Worm (Caenorhabditis elegans) whole organism, midembryonic: ENCODE results near the gene ttr-22.

Source experiments
- T22C8.4 ChIP-seq: fragments of 200-800 bp; sonication (Bioruptor generic); IDR thresholded peaks from 2 replicates; pipeline ENCODE4 v1.3.6; 2022; ENCODE audit warnings: missing genetic modification characterization, missing compliant biosample characterization
- cog-1 ChIP-seq: sonication (generic microtip); optimal IDR thresholded peaks from 2 replicates; lab custom pipeline; 2016; ENCODE audit warnings: missing genetic modification characterization, missing compliant biosample characterization
- flt-1 ChIP-seq: fragments of 200-800 bp; sonication (Bioruptor generic); IDR thresholded peaks from 2 replicates; pipeline ENCODE4 v1.3.6; 2022; ENCODE audit warnings: missing genetic modification characterization, missing compliant biosample characterization
- klf-2 ChIP-seq: fragments of 200-800 bp; sonication (Bioruptor generic); conservative IDR thresholded peaks from 2 replicates; pipeline ENCODE4 v1.3.6; 2022; ENCODE audit warnings: missing genetic modification reagents, missing genetic modification characterization, missing compliant biosample characterization
- med-1 ChIP-seq: sonication (generic microtip); optimal IDR thresholded peaks from 2 replicates; lab custom pipeline; 2017; ENCODE audit warnings: missing genetic modification characterization, mild to moderate bottlenecking, missing compliant biosample characterization, antibody characterized with exemption, missing genetic modification reagents; ENCODE audit not compliant: insufficient read depth
- ref-1 ChIP-seq: fragments of 200-800 bp; sonication (Bioruptor generic); conservative IDR thresholded peaks from 2 replicates; pipeline ENCODE4 v1.3.6; 2022; ENCODE audit warnings: missing genetic modification reagents, missing genetic modification characterization, missing compliant biosample characterization
- tab-1 ChIP-seq: fragments of 200-800 bp; sonication (Bioruptor generic); IDR thresholded peaks from 2 replicates; pipeline ENCODE4 v1.3.6; 2022; ENCODE audit warnings: missing genetic modification characterization, missing compliant biosample characterization
- ztf-23 ChIP-seq: fragments of 200-800 bp; sonication (Bioruptor generic); IDR thresholded peaks from 2 replicates; pipeline ENCODE4 v1.3.6; 2022; ENCODE audit warnings: missing genetic modification reagents, missing genetic modification characterization, missing compliant biosample characterization
- ztf-29 ChIP-seq: fragments of 200-800 bp; sonication (Bioruptor generic); IDR thresholded peaks from 2 replicates; pipeline ENCODE4 v1.3.6; 2022; ENCODE audit warnings: missing genetic modification reagents, missing genetic modification characterization, missing compliant biosample characterization

ttr-22 gene

ce11 chrV:12281508-12281907 lies 40.3 kb downstream of the ttr-22 start:
- no peak for TF ChIP-seq ref-1 (GFP tag; lab: Robert Waterston, UW)

- no peak for TF ChIP-seq klf-2 (GFP tag; lab: Robert Waterston, UW)
- no peak for TF ChIP-seq flt-1
- no peak for TF ChIP-seq cog-1 (tag; lab: Kevin White, UChicago)
- TF ChIP-seq med-1 (GFP tag; lab: Kevin White, UChicago) = no peak
- no peak for TF ChIP-seq ztf-23 (GFP tag; lab: Robert Waterston, UW)
- TF ChIP-seq ztf-29 (GFP tag; lab: Robert Waterston, UW) = no peak
- TF ChIP-seq ref-1 (GFP tag; lab: Robert Waterston, UW) = no peak
- TF ChIP-seq tab-1 = no peak
- TF ChIP-seq T22C8.4 (GFP tag; lab: Robert Waterston, UW) = no peak
Observed at ce11 chrV:12283187-12283586, 42.0 kb downstream of the ttr-22 start, which contains the start of gene F55C5.10. Gene F55C5.10 (plus strand): TSS chrV:12283487.

ce11 chrV:12287667-12288066 lies 46.4 kb downstream of the ttr-22 start:
- TF ChIP-seq klf-2 (GFP tag; lab: Robert Waterston, UW) (no peak), ztf-29 (GFP tag; lab: Robert Waterston, UW) (no peak), T22C8.4 (GFP tag; lab: Robert Waterston, UW) (no peak), med-1 (GFP tag; lab: Kevin White, UChicago) (no peak), ztf-23 (GFP tag; lab: Robert Waterston, UW) (no peak)

ce11 chrV:12288577-12288976 lies 47.4 kb downstream of the ttr-22 start, which contains the start of gene rskd-1:
Gene rskd-1 (minus strand): TSS chrV:12288615.
- no peak for TF ChIP-seq ref-1 (GFP tag; lab: Robert Waterston, UW)
- no peak for TF ChIP-seq ztf-29 (GFP tag; lab: Robert Waterston, UW)
- no peak for TF ChIP-seq ztf-23 (GFP tag; lab: Robert Waterston, UW)
- no peak for TF ChIP-seq klf-2 (GFP tag; lab: Robert Waterston, UW)
- TF ChIP-seq cog-1 (tag; lab: Kevin White, UChicago) = no peak
- TF ChIP-seq tab-1 = no peak
- no peak for TF ChIP-seq T22C8.4 (GFP tag; lab: Robert Waterston, UW)
- no peak for TF ChIP-seq flt-1
- no peak for TF ChIP-seq med-1 (GFP tag; lab: Kevin White, UChicago)
